Fruit fly (Drosophila melanogaster) Kc167 (cell line): ENCODE measurements around the gene CG13064.

Experiments
- Myc ChIP-seq: fragments of >200 bp; optimal IDR thresholded peaks from 2 replicates; lab custom pipeline; 2017; ENCODE audit warnings: missing external identifiers
- Sin3A ChIP-seq: fragments of >200 bp; optimal IDR thresholded peaks from 2 replicates; lab custom pipeline; 2018; ENCODE audit warnings: missing external identifiers
- h ChIP-seq: fragments of >200 bp; optimal IDR thresholded peaks from 3 replicates; lab custom pipeline; 2018; ENCODE audit warnings: missing external identifiers
- insv ChIP-seq: fragments of >200 bp; optimal IDR thresholded peaks from 3 replicates; lab custom pipeline; 2018; ENCODE audit warnings: missing external identifiers
- psq ChIP-seq: fragments of >200 bp; optimal IDR thresholded peaks from 2 replicates; lab custom pipeline; 2017; ENCODE audit warnings: missing external identifiers
- ttk ChIP-seq: sonication (Bioruptor generic); optimal IDR thresholded peaks from 2 replicates; lab custom pipeline; 2017; ENCODE audit warnings: missing external identifiers

DNA sequence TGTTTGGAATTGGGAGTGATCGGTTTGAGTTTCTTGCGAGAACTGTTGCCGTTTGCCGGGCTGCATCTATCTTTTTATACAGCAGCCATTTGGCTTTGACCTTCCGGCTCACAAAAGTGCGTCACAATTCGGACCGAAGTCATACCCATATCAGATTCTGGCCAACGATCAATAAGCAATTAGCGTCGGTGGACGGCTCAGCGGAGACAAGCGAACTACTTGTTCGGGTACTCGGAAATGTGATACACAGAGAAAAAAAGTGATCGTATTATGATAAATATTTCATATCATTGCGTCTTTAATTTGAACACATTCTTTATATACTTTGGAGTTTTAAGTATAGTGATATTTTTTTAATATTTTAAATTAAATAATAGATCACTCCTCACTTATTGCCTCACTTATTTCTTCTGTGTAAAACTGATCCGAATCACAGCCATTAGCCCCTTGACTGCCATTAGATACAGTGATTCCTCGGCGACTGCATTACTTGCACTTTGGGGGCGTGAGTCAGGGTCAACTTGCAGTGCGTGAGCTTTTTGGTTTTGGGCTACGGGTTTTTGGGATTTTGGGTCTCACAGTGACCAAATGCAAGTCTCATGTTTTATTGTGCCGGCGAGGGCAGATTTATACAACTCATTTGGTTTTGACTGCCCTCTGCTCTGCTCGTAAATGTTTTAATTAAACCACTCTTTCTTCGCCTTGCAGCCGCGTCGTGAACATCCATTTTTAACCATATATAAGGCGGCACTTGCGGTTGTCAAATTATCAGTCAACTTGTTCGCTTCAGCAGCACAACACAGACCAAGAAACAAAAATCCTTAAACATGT, 25.8 kb downstream of the CG13064 start, which contains the start of the genes CG13043 and CG13063:
- no peak for TF ChIP-seq psq (lab: Kevin White, UChicago)
- no peak for TF ChIP-seq Myc (lab: Kevin White, UChicago)
- TF ChIP-seq Sin3A (lab: Kevin White, UChicago), result no peak
- TF ChIP-seq h (lab: Kevin White, UChicago), result no peak
- TF ChIP-seq ttk (lab: Kevin White, UChicago), result no peak
- no peak for TF ChIP-seq insv (lab: Kevin White, UChicago)
